Worm (Caenorhabditis elegans) whole organism, young adult: ENCODE results near the gene qdpr-1.

Experiments
- F10E7.11 ChIP-seq: sonication (generic microtip); optimal IDR thresholded peaks from 2 replicates; lab custom pipeline; 2017; ENCODE audit warnings: mild to moderate bottlenecking, missing genetic modification characterization, moderate library complexity, missing compliant biosample characterization
- Y95B8A.8 ChIP-seq: fragments of 200-800 bp; sonication (Bioruptor generic); IDR thresholded peaks from 2 replicates; pipeline ENCODE4 v1.3.6; 2022; ENCODE audit warnings: missing genetic modification reagents, missing genetic modification characterization, missing compliant biosample characterization
- ama-1 ChIP-seq, 3 experiments: fragments of 150-350 bp in 1 of 3; sonication (generic microtip) in 2 of 3; optimal IDR thresholded peaks; 2 replicates each; lab custom pipeline; 2014 to 2018; ENCODE audit warnings: missing biosample characterization in 2 of 3, missing genetic modification characterization in 2 of 3, missing genetic modification reagents in 2 of 3
- attf-3 ChIP-seq: fragments of 200-800 bp; sonication (Bioruptor generic); conservative IDR thresholded peaks from 2 replicates; pipeline ENCODE4 v1.3.6; 2022; ENCODE audit warnings: missing genetic modification reagents, missing genetic modification characterization, missing compliant biosample characterization
- gei-17 ChIP-seq: fragments of 200-800 bp; sonication (Bioruptor generic); optimal IDR thresholded peaks from 2 replicates; lab custom pipeline; 2018; ENCODE audit warnings: mild to moderate bottlenecking, missing genetic modification characterization, missing compliant biosample characterization
- madf-6 ChIP-seq: fragments of 200-800 bp; sonication (Bioruptor generic); IDR thresholded peaks from 2 replicates; pipeline ENCODE4 v1.3.6; 2022; ENCODE audit warnings: missing genetic modification reagents, missing genetic modification characterization, missing compliant biosample characterization
- nfya-1 ChIP-seq: sonication (generic microtip); optimal IDR thresholded peaks from 2 replicates; lab custom pipeline; 2017; ENCODE audit warnings: antibody characterized with exemption, missing compliant biosample characterization, missing genetic modification characterization, borderline replicate concordance; ENCODE audit not compliant: insufficient read depth
- zim-3 ChIP-seq: sonication (generic microtip); optimal IDR thresholded peaks from 2 replicates; lab custom pipeline; 2017; ENCODE audit warnings: mild to moderate bottlenecking, missing genetic modification characterization, moderate library complexity, missing compliant biosample characterization
- ztf-25 ChIP-seq: fragments of 200-800 bp; sonication (Bioruptor generic); IDR thresholded peaks from 2 replicates; pipeline ENCODE4 v1.3.6; 2022; ENCODE audit warnings: missing genetic modification reagents, missing genetic modification characterization, missing compliant biosample characterization

DNA sequence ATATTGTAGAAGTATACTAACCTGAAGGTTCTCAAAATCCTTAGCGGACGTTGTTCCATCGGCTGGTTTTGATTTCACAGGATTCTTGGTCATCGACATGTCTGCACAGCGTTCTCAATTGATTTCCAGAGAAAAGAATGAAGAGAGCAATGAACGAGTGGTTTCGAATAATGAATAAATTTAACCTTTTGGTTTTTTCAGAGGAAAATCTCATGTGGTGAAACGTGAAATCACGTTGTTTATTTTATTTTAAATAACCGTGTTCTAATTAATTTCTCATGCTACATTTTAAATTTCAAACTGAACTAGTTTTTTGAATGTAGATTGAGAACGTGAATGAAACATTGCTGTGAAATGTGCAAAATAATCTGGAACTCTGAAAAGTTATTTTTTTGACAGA is 13.5 kb upstream of the qdpr-1 start, which contains the start of gene T03F6.6:
- TF ChIP-seq zim-3, result no peak
- no peak for TF ChIP-seq ztf-25 (GFP tag; lab: Robert Waterston, UW)
- no peak for TF ChIP-seq attf-3 (GFP tag; lab: Robert Waterston, UW)
- TF ChIP-seq F10E7.11 (tag; lab: Kevin White, UChicago), result no peak
- TF ChIP-seq nfya-1 (tag; lab: Kevin White, UChicago), result no peak
- TF ChIP-seq Y95B8A.8, result no peak
- no peak for TF ChIP-seq ama-1 (optimal IDR thresholded peaks at IDR 0.05; lab: Kevin White, UChicago)
- no peak for TF ChIP-seq ama-1 (GFP tag; optimal IDR thresholded peaks at IDR 0.05; lab: Kevin White, UChicago)
- TF ChIP-seq gei-17, result no peak
- no peak for TF ChIP-seq madf-6 (GFP tag; lab: Robert Waterston, UW)
